Fruit fly (Drosophila melanogaster): ENCODE measurements around the gene Scp2.

- TF ChIP-seq CTCF (optimal IDR thresholded peaks at IDR 0.05) (no peak), CG8478 (optimal IDR thresholded peaks at IDR 0.05) (no peak)
Measured at dm6 chr3R:16570484-16570883, 13.0 kb downstream of the Scp2 start.
